Worm (Caenorhabditis elegans): Measurements from ENCODE around the gene F40G9.9.

ce11 chrIII:182080-182479, 10.6 kb upstream of the F40G9.9 start, which contains the start of gene F40G9.15:
- TF ChIP-seq grh-1 (GFP tag; IDR thresholded peaks at IDR 0.05) (no peak), ceh-8 (GFP tag; optimal IDR thresholded peaks at IDR 0.05) (no peak), fkh-10 (GFP tag; optimal IDR thresholded peaks at IDR 0.05) (no peak), unc-62 (GFP tag; optimal IDR thresholded peaks at IDR 0.05) (no peak), ama-1 (optimal IDR thresholded peaks at IDR 0.05) (no peak), ztf-11 (tag; optimal IDR thresholded peaks at IDR 0.05) (no peak), dpl-1 (GFP tag; optimal IDR thresholded peaks at IDR 0.05) (no peak), skn-1 (tag; optimal IDR thresholded peaks at IDR 0.05) (no peak), fkh-8 (tag; optimal IDR thresholded peaks at IDR 0.05) (no peak), nhr-237 (tag; optimal IDR thresholded peaks at IDR 0.05) (no peak), F16B12.6 (tag; optimal IDR thresholded peaks at IDR 0.05) (no peak), fkh-4 (tag; optimal IDR thresholded peaks at IDR 0.05; ENCODE audit: borderline replicate concordance) (no peak), nhr-19 (GFP tag; conservative IDR thresholded peaks at IDR 0.05) (no peak), mef-2 (tag; optimal IDR thresholded peaks at IDR 0.05) (no peak)
